Fruit fly (Drosophila melanogaster): Measurements from ENCODE around the gene CG33128.

The CG33128 gene

dm6 chr2L:1493770-1494169, at the start of gene CG33128:
Gene CG33128, plus strand, starts transcription at chr2L:1494070.
- TF ChIP-seq otp (GFP tag; IDR thresholded peaks at IDR 0.05) = no peak
- TF ChIP-seq lab (GFP tag; optimal IDR thresholded peaks at IDR 0.05) = peak; percentile 42

dm6 chr2L:1445048-1445447, 48.8 kb upstream of the CG33128 start:
- TF ChIP-seq CG31224 (GFP tag; IDR thresholded peaks at IDR 0.05) (no peak), CG18619 (GFP tag; optimal IDR thresholded peaks at IDR 0.05) (no peak), Hand (GFP tag; optimal IDR thresholded peaks at IDR 0.05) (no peak), stwl (tag; optimal IDR thresholded peaks at IDR 0.05) (peak; percentile 23), NC2α (GFP tag; optimal IDR thresholded peaks at IDR 0.05) (no peak), Atf3 (GFP tag; optimal IDR thresholded peaks at IDR 0.05) (no peak), CG13624 (GFP tag; optimal IDR thresholded peaks at IDR 0.05) (no peak), BtbVII (GFP tag; optimal IDR thresholded peaks at IDR 0.05) (no peak), CG4730 (GFP tag; IDR thresholded peaks at IDR 0.05) (no peak), CG11247 (GFP tag; IDR thresholded peaks at IDR 0.05) (no peak), pum (GFP tag; optimal IDR thresholded peaks at IDR 0.05) (no peak), chm (GFP tag; IDR thresholded peaks at IDR 0.05) (0 out of 2 replicates have a peak, but pooled peaks have one; percentile 41), MESR4 (GFP tag; optimal IDR thresholded peaks at IDR 0.05) (no peak), ssp (GFP tag; IDR thresholded peaks at IDR 0.05) (peak; percentile 35; the same call in 1 of the 2 replicates), Kr (GFP tag; optimal IDR thresholded peaks at IDR 0.05) (no peak), CG17186 (GFP tag; optimal IDR thresholded peaks at IDR 0.05) (no peak), CG17361 (GFP tag; IDR thresholded peaks at IDR 0.05) (0 out of 3 replicates have a peak, but pooled peaks have one; percentile 39), CG7357 (GFP tag; IDR thresholded peaks at IDR 0.05) (no peak), croc (GFP tag; conservative IDR thresholded peaks at IDR 0.05) (no peak), CG14050 (GFP tag; IDR thresholded peaks at IDR 0.05) (peak; percentile 16; the same call in 1 of the 3 replicates), Mad (GFP tag; optimal IDR thresholded peaks at IDR 0.05) (no peak), shn (GFP tag; optimal IDR thresholded peaks at IDR 0.05) (no peak), Rx (GFP tag; IDR thresholded peaks at IDR 0.05) (peak; percentile 36; the same call in 1 of the 2 replicates), NK7.1 (GFP tag; optimal IDR thresholded peaks at IDR 0.05) (no peak), Ptx1 (GFP tag; IDR thresholded peaks at IDR 0.05) (no peak), ERR (GFP tag; optimal IDR thresholded peaks at IDR 0.05) (no peak), kah (GFP tag; optimal IDR thresholded peaks at IDR 0.05) (no peak), CG5953 (GFP tag; IDR thresholded peaks at IDR 0.05) (no peak), ind (GFP tag; optimal IDR thresholded peaks at IDR 0.05) (no peak), CG6791 (GFP tag; IDR thresholded peaks at IDR 0.05; ENCODE audit: partially characterized antibody) (no peak), CG33213 (GFP tag; optimal IDR thresholded peaks at IDR 0.05) (no peak), CG9797 (GFP tag; optimal IDR thresholded peaks at IDR 0.05) (no peak), Asciz (GFP tag; optimal IDR thresholded peaks at IDR 0.05) (peak; percentile 15), CG11456 (GFP tag; IDR thresholded peaks at IDR 0.05) (no peak), CG12236 (GFP tag; optimal IDR thresholded peaks at IDR 0.05) (no peak), CG9437 (GFP tag; optimal IDR thresholded peaks at IDR 0.05) (peak; percentile 36), HLH54F (GFP tag; optimal IDR thresholded peaks at IDR 0.05) (no peak), zf30C (GFP tag; optimal IDR thresholded peaks at IDR 0.05) (no peak), fd102C (GFP tag; optimal IDR thresholded peaks at IDR 0.05) (no peak), E2f2 (GFP tag; IDR thresholded peaks at IDR 0.05) (no peak), tup (GFP tag; optimal IDR thresholded peaks at IDR 0.05) (no peak), kni (GFP tag; optimal IDR thresholded peaks at IDR 0.05) (no peak), CG3065 (GFP tag; optimal IDR thresholded peaks at IDR 0.05) (no peak), Drgx (GFP tag; IDR thresholded peaks at IDR 0.05) (no peak), chif (GFP tag; optimal IDR thresholded peaks at IDR 0.05) (no peak), CG10209 (GFP tag; optimal IDR thresholded peaks at IDR 0.05) (no peak), knrl (GFP tag; IDR thresholded peaks at IDR 0.05; ENCODE audit: partially characterized antibody) (0 out of 3 replicates have a peak, but pooled peaks have one; percentile 24), cg (GFP tag; optimal IDR thresholded peaks at IDR 0.05) (no peak)
